Worm (Caenorhabditis elegans): ENCODE data around the gene M01F1.8.

M01F1.8 gene

ce11 chrIII:3471403-3472053 is 30.8 kb downstream of the M01F1.8 start, which contains the start of gene rsu-1:
Gene rsu-1 (plus strand): TSS chrIII:3472003.
- TF ChIP-seq crh-2 (tag; optimal IDR thresholded peaks at IDR 0.05) (peak; percentile 50), R02D3.7 (tag; optimal IDR thresholded peaks at IDR 0.05) (no peak), unc-55 (GFP tag; optimal IDR thresholded peaks at IDR 0.05) (peak; percentile 49), mdl-1 (tag; optimal IDR thresholded peaks at IDR 0.05) (no peak), nhr-129 (tag; optimal IDR thresholded peaks at IDR 0.05) (peak; percentile 77), sma-3 (GFP tag; optimal IDR thresholded peaks at IDR 0.05) (peak; percentile 58), nhr-6 (tag; optimal IDR thresholded peaks at IDR 0.05) (peak; percentile 56), C34F6.9 (tag; optimal IDR thresholded peaks at IDR 0.05) (peak; percentile 75), sma-9 (GFP tag; optimal IDR thresholded peaks at IDR 0.05) (peak; percentile 59), sma-9 (tag; optimal IDR thresholded peaks at IDR 0.05) (no peak), aly-2 (tag; optimal IDR thresholded peaks at IDR 0.05) (no peak), skn-1 (tag; optimal IDR thresholded peaks at IDR 0.05) (no peak), fos-1 (tag; optimal IDR thresholded peaks at IDR 0.05) (peak; percentile 78), nhr-11 (tag; optimal IDR thresholded peaks at IDR 0.05) (no peak), egl-27 (tag; optimal IDR thresholded peaks at IDR 0.05) (peak; percentile 28), F13H6.1 (tag; optimal IDR thresholded peaks at IDR 0.05) (peak; percentile 85), lsy-2 (tag; optimal IDR thresholded peaks at IDR 0.05) (peak; percentile 33 to 67), nhr-25 (tag; optimal IDR thresholded peaks at IDR 0.05) (peak; percentile 72), nhr-21 (tag; optimal IDR thresholded peaks at IDR 0.05) (peak; percentile 31), lin-13 (GFP tag; optimal IDR thresholded peaks at IDR 0.05) (peak; percentile 19), lin-39 (tag; optimal IDR thresholded peaks at IDR 0.05) (no peak), gmeb-1 (tag; optimal IDR thresholded peaks at IDR 0.05) (peak; percentile 15), nhr-237 (tag; optimal IDR thresholded peaks at IDR 0.05) (no peak), sem-4 (tag; optimal IDR thresholded peaks at IDR 0.05) (peak; percentile 34), ztf-4 (tag; optimal IDR thresholded peaks at IDR 0.05) (no peak), alr-1 (tag; optimal IDR thresholded peaks at IDR 0.05) (no peak), nhr-10 (tag; optimal IDR thresholded peaks at IDR 0.05) (no peak), blmp-1 (tag; optimal IDR thresholded peaks at IDR 0.05; ENCODE audit: insufficient read depth) (peak; percentile 74)

ce11 chrIII:3470973-3471372 is 31.4 kb downstream of the M01F1.8 start:
- no peak for TF ChIP-seq elt-3 (tag; optimal IDR thresholded peaks at IDR 0.05)
- no peak for TF ChIP-seq aly-2 (tag; optimal IDR thresholded peaks at IDR 0.05)
- no peak for TF ChIP-seq nhr-10 (tag; optimal IDR thresholded peaks at IDR 0.05)
- TF ChIP-seq sem-4 (tag; optimal IDR thresholded peaks at IDR 0.05), result no peak
- TF ChIP-seq mbf-1 (tag; optimal IDR thresholded peaks at IDR 0.05), result no peak
- TF ChIP-seq nhr-237 (tag; optimal IDR thresholded peaks at IDR 0.05), result no peak
- TF ChIP-seq ceh-82 (tag; optimal IDR thresholded peaks at IDR 0.05), result no peak
- TF ChIP-seq sma-3 (GFP tag; optimal IDR thresholded peaks at IDR 0.05), result no peak
- TF ChIP-seq ztf-4 (tag; optimal IDR thresholded peaks at IDR 0.05), result no peak
- TF ChIP-seq nhr-25 (tag; optimal IDR thresholded peaks at IDR 0.05), result no peak
- TF ChIP-seq mab-5 (tag; optimal IDR thresholded peaks at IDR 0.05), result no peak
- no peak for TF ChIP-seq mdl-1 (tag; optimal IDR thresholded peaks at IDR 0.05)
- TF ChIP-seq zag-1 (tag; optimal IDR thresholded peaks at IDR 0.05), result no peak
- TF ChIP-seq lin-13 (GFP tag; optimal IDR thresholded peaks at IDR 0.05), result no peak
- no peak for TF ChIP-seq dmd-4 (tag; optimal IDR thresholded peaks at IDR 0.05)

- peak; percentile 7 for TF ChIP-seq sma-3 (GFP tag; optimal IDR thresholded peaks at IDR 0.05)
- peak; percentile 1 for TF ChIP-seq unc-62 (GFP tag; optimal IDR thresholded peaks at IDR 0.05)
- TF ChIP-seq ceh-82 (tag; optimal IDR thresholded peaks at IDR 0.05), result no peak
- TF ChIP-seq nhr-21 (tag; optimal IDR thresholded peaks at IDR 0.05), result peak; percentile 22
- no peak for TF ChIP-seq lin-39 (tag; optimal IDR thresholded peaks at IDR 0.05)
Observed at ce11 chrIII:3470433-3470832, 31.9 kb downstream of the M01F1.8 start.

ce11 chrIII:3469646-3470045 is 32.7 kb downstream of the M01F1.8 start, which contains the start of gene smim-14:
Gene smim-14 (minus strand): TSS chrIII:3469746.
- TF ChIP-seq fos-1 (tag; optimal IDR thresholded peaks at IDR 0.05) (peak; percentile 13), blmp-1 (tag; optimal IDR thresholded peaks at IDR 0.05; ENCODE audit: insufficient read depth) (no peak)

Measured in whole organism, L2 larva.